Worm (Caenorhabditis elegans): ENCODE results near the gene dmsr-6.

ce11 chrII:14424791-14425190, 30.6 kb upstream of the dmsr-6 start, which contains the start of gene plx-2:
- TF ChIP-seq flt-1 (GFP tag; IDR thresholded peaks at IDR 0.05) (no peak), tab-1 (GFP tag; IDR thresholded peaks at IDR 0.05) (no peak), ref-1 (GFP tag; conservative IDR thresholded peaks at IDR 0.05) (no peak), ztf-29 (GFP tag; IDR thresholded peaks at IDR 0.05) (no peak), med-1 (GFP tag; optimal IDR thresholded peaks at IDR 0.05; ENCODE audit: insufficient read depth) (no peak), klf-2 (GFP tag; conservative IDR thresholded peaks at IDR 0.05) (no peak)
